Worm (Caenorhabditis elegans) whole organism, L3 larva: ENCODE results near the gene C36E8.6.

Experiments used
- R02D3.7 ChIP-seq: fragments of 150-350 bp; optimal IDR thresholded peaks from 2 replicates; lab custom pipeline; 2014; ENCODE audit warnings: missing biosample characterization, missing genetic modification characterization
- aly-2 ChIP-seq: fragments of 150-350 bp; optimal IDR thresholded peaks from 2 replicates; lab custom pipeline; 2014; ENCODE audit warnings: missing biosample characterization, missing genetic modification characterization
- ama-1 ChIP-seq: fragments of 150-350 bp; optimal IDR thresholded peaks from 2 replicates; lab custom pipeline; 2018
- ceh-28 ChIP-seq: fragments of 150-350 bp; optimal IDR thresholded peaks from 2 replicates; lab custom pipeline; 2014; ENCODE audit warnings: missing biosample characterization, missing genetic modification reagents, missing genetic modification characterization
- ceh-82 ChIP-seq: fragments of 150-350 bp; optimal IDR thresholded peaks from 2 replicates; lab custom pipeline; 2014; ENCODE audit warnings: missing biosample characterization, missing genetic modification characterization
- ceh-9 ChIP-seq: sonication (generic microtip); optimal IDR thresholded peaks from 2 replicates; lab custom pipeline; 2018; ENCODE audit warnings: missing biosample characterization, missing genetic modification characterization
- egl-5 ChIP-seq: fragments of 150-350 bp; optimal IDR thresholded peaks from 2 replicates; lab custom pipeline; 2017; ENCODE audit warnings: missing biosample characterization, missing genetic modification reagents, missing genetic modification characterization, inconsistent platforms
- elt-2 ChIP-seq: sonication (generic microtip); optimal IDR thresholded peaks from 2 replicates; lab custom pipeline; 2016; ENCODE audit warnings: missing genetic modification reagents, mild to moderate bottlenecking, missing genetic modification characterization, missing compliant biosample characterization
- elt-3 ChIP-seq, 3 experiments: fragments of 150-350 bp in 1 of 3; sonication (generic microtip) in 2 of 3; optimal IDR thresholded peaks; 2 replicates in 2 of 3; 4 replicates in 1 of 3; lab custom pipeline; 2014 to 2017; ENCODE audit warnings: missing biosample characterization in 3 of 3, missing genetic modification characterization in 3 of 3
- eor-1 ChIP-seq, 2 experiments: fragments of 150-350 bp; optimal IDR thresholded peaks; 2 replicates each; lab custom pipeline; 2014 to 2018; ENCODE audit warnings: missing biosample characterization in 2 of 2, missing genetic modification characterization in 2 of 2
- fkh-10 ChIP-seq: sonication (generic microtip); optimal IDR thresholded peaks from 2 replicates; lab custom pipeline; 2017; ENCODE audit warnings: missing biosample characterization, missing genetic modification reagents, missing genetic modification characterization
- jun-1 ChIP-seq: fragments of 150-350 bp; optimal IDR thresholded peaks from 2 replicates; lab custom pipeline; 2014; ENCODE audit warnings: missing biosample characterization, missing genetic modification reagents, missing genetic modification characterization
- lin-15B ChIP-seq: fragments of 150-350 bp; optimal IDR thresholded peaks from 2 replicates; lab custom pipeline; 2014; ENCODE audit warnings: missing biosample characterization, missing genetic modification characterization
- lin-39 ChIP-seq: fragments of 150-350 bp; optimal IDR thresholded peaks from 2 replicates; lab custom pipeline; 2018; ENCODE audit warnings: missing biosample characterization, missing genetic modification reagents, missing genetic modification characterization
- lsy-12 ChIP-seq: sonication (generic microtip); optimal IDR thresholded peaks from 2 replicates; lab custom pipeline; 2016; ENCODE audit warnings: mild to moderate bottlenecking, missing genetic modification characterization, missing compliant biosample characterization
- mdl-1 ChIP-seq: fragments of 150-350 bp; optimal IDR thresholded peaks from 2 replicates; lab custom pipeline; 2014; ENCODE audit warnings: missing biosample characterization, missing genetic modification characterization
- nfya-1 ChIP-seq: sonication (generic microtip); optimal IDR thresholded peaks from 2 replicates; lab custom pipeline; 2017; ENCODE audit warnings: missing genetic modification characterization, mild to moderate bottlenecking, missing compliant biosample characterization, antibody characterized with exemption, moderate library complexity; ENCODE audit not compliant: insufficient read depth
- nhr-11 ChIP-seq: fragments of 150-350 bp; optimal IDR thresholded peaks from 2 replicates; lab custom pipeline; 2014; ENCODE audit warnings: missing biosample characterization, missing genetic modification characterization
- nhr-12 ChIP-seq: fragments of 150-350 bp; optimal IDR thresholded peaks from 2 replicates; lab custom pipeline; 2014; ENCODE audit warnings: missing biosample characterization, missing genetic modification characterization
- nhr-23 ChIP-seq: fragments of 150-350 bp; optimal IDR thresholded peaks from 2 replicates; lab custom pipeline; 2014; ENCODE audit warnings: missing biosample characterization, missing genetic modification reagents, missing genetic modification characterization
- nhr-237 ChIP-seq: fragments of 150-350 bp; optimal IDR thresholded peaks from 2 replicates; lab custom pipeline; 2014; ENCODE audit warnings: missing biosample characterization, missing genetic modification characterization
- nhr-25 ChIP-seq: sonication (generic microtip); optimal IDR thresholded peaks from 2 replicates; lab custom pipeline; 2017; ENCODE audit warnings: missing biosample characterization, missing genetic modification characterization
- nhr-76 ChIP-seq: fragments of 150-350 bp; sonication (generic microtip); optimal IDR thresholded peaks from 5 replicates; lab custom pipeline; 2014; ENCODE audit warnings: missing biosample characterization, missing genetic modification characterization
- nhr-77 ChIP-seq: fragments of 150-350 bp; optimal IDR thresholded peaks from 2 replicates; lab custom pipeline; 2014; ENCODE audit warnings: missing biosample characterization, missing genetic modification characterization
- pha-4 ChIP-seq: fragments of 150-350 bp; optimal IDR thresholded peaks from 2 replicates; lab custom pipeline; 2014; ENCODE audit warnings: missing biosample characterization, missing genetic modification reagents, missing genetic modification characterization
- pqm-1 ChIP-seq: fragments of 150-350 bp; optimal IDR thresholded peaks from 2 replicates; lab custom pipeline; 2017; ENCODE audit warnings: missing biosample characterization, missing genetic modification characterization, inconsistent platforms
- sea-2 ChIP-seq: fragments of 150-350 bp; sonication (generic microtip); optimal IDR thresholded peaks from 4 replicates; lab custom pipeline; 2014; ENCODE audit warnings: missing biosample characterization, missing genetic modification reagents, missing genetic modification characterization
- snpc-4 ChIP-seq: fragments of 150-350 bp; optimal IDR thresholded peaks from 2 replicates; lab custom pipeline; 2014; ENCODE audit warnings: missing biosample characterization, missing genetic modification characterization
- unc-39 ChIP-seq: sonication (generic microtip); optimal IDR thresholded peaks from 4 replicates; lab custom pipeline; 2017; ENCODE audit warnings: missing biosample characterization, missing genetic modification characterization
- unc-62 ChIP-seq: fragments of 150-350 bp; sonication (generic microtip); optimal IDR thresholded peaks from 4 replicates; lab custom pipeline; 2014; ENCODE audit warnings: missing biosample characterization, missing genetic modification reagents, missing genetic modification characterization
- zag-1 ChIP-seq: fragments of 150-350 bp; optimal IDR thresholded peaks from 2 replicates; lab custom pipeline; 2014; ENCODE audit warnings: missing biosample characterization, missing genetic modification characterization
- ztf-11 ChIP-seq: fragments of 150-350 bp; optimal IDR thresholded peaks from 2 replicates; lab custom pipeline; 2014; ENCODE audit warnings: missing biosample characterization, missing genetic modification characterization
- ztf-4 ChIP-seq: fragments of 150-350 bp; optimal IDR thresholded peaks from 2 replicates; lab custom pipeline; 2014; ENCODE audit warnings: missing biosample characterization, missing genetic modification characterization

Gene C36E8.6

ce11 chrIII:3957119-3957739, 30.6 kb upstream of the C36E8.6 start:
- TF ChIP-seq ztf-11 (tag; lab: Kevin White, UChicago) = no peak
- TF ChIP-seq ceh-28 (tag; lab: Kevin White, UChicago) = no peak
- no peak for TF ChIP-seq nhr-25
- TF ChIP-seq snpc-4 (tag; lab: Kevin White, UChicago) = peak; percentile 72
- no peak for TF ChIP-seq jun-1 (tag; lab: Kevin White, UChicago)
- TF ChIP-seq ama-1 (lab: Kevin White, UChicago) = peak; percentile 69
- no peak for TF ChIP-seq lin-39 (tag; lab: Kevin White, UChicago)
- peak; percentile 8 for TF ChIP-seq egl-5 (tag; lab: Kevin White, UChicago)
- no peak for TF ChIP-seq aly-2 (tag; lab: Kevin White, UChicago)

- TF ChIP-seq jun-1 (tag; lab: Kevin White, UChicago) = no peak
- no peak for TF ChIP-seq snpc-4 (tag; lab: Kevin White, UChicago)
- TF ChIP-seq lin-15B (tag; lab: Kevin White, UChicago) = no peak
- TF ChIP-seq ama-1 (lab: Kevin White, UChicago) = peak; percentile 51
- no peak for TF ChIP-seq nhr-11
- TF ChIP-seq elt-2 = no peak
- no peak for TF ChIP-seq unc-62 (GFP tag; lab: Kevin White, UChicago)
- no peak for TF ChIP-seq egl-5 (tag; lab: Kevin White, UChicago)
- no peak for TF ChIP-seq fkh-10
- no peak for TF ChIP-seq nhr-77 (tag; lab: Kevin White, UChicago)
- TF ChIP-seq aly-2 (tag; lab: Kevin White, UChicago) = no peak
- TF ChIP-seq zag-1 (tag; lab: Kevin White, UChicago) = no peak
- TF ChIP-seq ceh-9 = no peak
- peak; percentile 10 for TF ChIP-seq pha-4 (tag; lab: Kevin White, UChicago)
- TF ChIP-seq pqm-1 = no peak
- TF ChIP-seq R02D3.7 = no peak
Measured at ce11 chrIII:3957850-3958249, 30.0 kb upstream of the C36E8.6 start.

ce11 chrIII:3959206-3959605, 28.7 kb upstream of the C36E8.6 start:
- TF ChIP-seq elt-2 (no peak), sea-2 (no peak), ztf-11 (tag; lab: Kevin White, UChicago) (no peak), nhr-23 (tag; lab: Kevin White, UChicago) (no peak), pha-4 (tag; lab: Kevin White, UChicago) (no peak), unc-39 (tag; lab: Kevin White, UChicago) (no peak), zag-1 (tag; lab: Kevin White, UChicago) (no peak), aly-2 (tag; lab: Kevin White, UChicago) (no peak), pqm-1 (no peak), nfya-1 (tag; lab: Kevin White, UChicago) (no peak), R02D3.7 (no peak), nhr-11 (no peak), nhr-76 (tag; lab: Kevin White, UChicago) (no peak), elt-3 (tag; optimal IDR thresholded peaks at IDR 0.05; lab: Kevin White, UChicago) (no peak), fkh-10 (no peak), ceh-9 (no peak), lin-39 (tag; lab: Kevin White, UChicago) (no peak), nhr-12 (tag; lab: Kevin White, UChicago) (no peak), lsy-12 (no peak)

- peak; percentile 46 for TF ChIP-seq elt-2
- no peak for TF ChIP-seq nhr-11
- TF ChIP-seq pqm-1 = peak; percentile 38
- peak; percentile 3 for TF ChIP-seq nfya-1 (tag; lab: Kevin White, UChicago)
- TF ChIP-seq pha-4 (tag; lab: Kevin White, UChicago) = peak; percentile 71
Measured at ce11 chrIII:3959987-3960386, 27.9 kb upstream of the C36E8.6 start, which contains the start of gene R10E9.3. TSS of gene R10E9.3 (plus strand) at chrIII:3960221.

- TF ChIP-seq unc-39 (tag; lab: Kevin White, UChicago) = no peak
- TF ChIP-seq nhr-237 = no peak
- TF ChIP-seq egl-5 (tag; lab: Kevin White, UChicago) = no peak
- TF ChIP-seq nhr-23 (tag; lab: Kevin White, UChicago) = no peak
- TF ChIP-seq aly-2 (tag; lab: Kevin White, UChicago) = no peak
- TF ChIP-seq snpc-4 (tag; lab: Kevin White, UChicago) = no peak
- TF ChIP-seq ama-1 (lab: Kevin White, UChicago) = no peak
- TF ChIP-seq lin-15B (tag; lab: Kevin White, UChicago) = no peak
- no peak for TF ChIP-seq lsy-12
- no peak for TF ChIP-seq mdl-1 (tag; lab: Kevin White, UChicago)
- TF ChIP-seq ceh-82 = no peak
- no peak for TF ChIP-seq lin-39 (tag; lab: Kevin White, UChicago)
- TF ChIP-seq zag-1 (tag; lab: Kevin White, UChicago) = no peak
- TF ChIP-seq eor-1 (tag; optimal IDR thresholded peaks at IDR 0.05; lab: Kevin White, UChicago) = no peak
- TF ChIP-seq ztf-4 = no peak
- no peak for TF ChIP-seq nhr-77 (tag; lab: Kevin White, UChicago)
- TF ChIP-seq elt-3 (tag; optimal IDR thresholded peaks at IDR 0.05; lab: Kevin White, UChicago) = no peak
- no peak for TF ChIP-seq R02D3.7
Measured at ce11 chrIII:3964237-3964636, 23.6 kb upstream of the C36E8.6 start, which contains the start of gene R10E9.2. TSS of gene R10E9.2 (minus strand) at chrIII:3964337.
